Worm (Caenorhabditis elegans) whole organism, L1 larva: ENCODE data around the gene math-3.

ENCODE experiments used
- F16B12.6 ChIP-seq: fragments of 150-350 bp; optimal IDR thresholded peaks from 2 replicates; lab custom pipeline; 2014; ENCODE audit warnings: missing biosample characterization, missing genetic modification characterization
- Y116A8C.19 ChIP-seq: sonication (generic microtip); optimal IDR thresholded peaks from 2 replicates; lab custom pipeline; 2016; ENCODE audit warnings: missing compliant biosample characterization, missing genetic modification characterization, borderline replicate concordance
- ama-1 ChIP-seq: fragments of 150-350 bp; optimal IDR thresholded peaks from 2 replicates; lab custom pipeline; 2014
- ceh-88 ChIP-seq: fragments of 200-800 bp; sonication (Bioruptor generic); IDR thresholded peaks from 2 replicates; pipeline ENCODE4 v1.3.6; 2022; ENCODE audit warnings: missing genetic modification characterization, missing compliant biosample characterization
- dpl-1 ChIP-seq, 3 experiments: fragments of 150-350 bp in 2 of 3; sonication (generic microtip) in 1 of 3; optimal IDR thresholded peaks; 2 replicates each; lab custom pipeline; 2014 to 2017; ENCODE audit warnings: missing biosample characterization in 3 of 3, missing genetic modification characterization in 3 of 3, missing genetic modification reagents in 3 of 3
- dsc-1 ChIP-seq: sonication (generic microtip); optimal IDR thresholded peaks from 2 replicates; lab custom pipeline; 2016; ENCODE audit warnings: mild to moderate bottlenecking, missing genetic modification characterization, missing compliant biosample characterization
- efl-1 ChIP-seq, 4 experiments: fragments of 150-350 bp; optimal IDR thresholded peaks in 3 of 4; peaks in 1 of 4; 1 replicate in 1 of 4; 2 replicates in 3 of 4; lab custom pipeline; 2014; ENCODE audit warnings: missing biosample characterization in 2 of 4, missing genetic modification characterization in 2 of 4, missing genetic modification reagents in 2 of 4
- elt-2 ChIP-seq: sonication (generic microtip); optimal IDR thresholded peaks from 2 replicates; lab custom pipeline; 2016; ENCODE audit warnings: missing genetic modification characterization, mild to moderate bottlenecking, inconsistent platforms, missing compliant biosample characterization, missing genetic modification reagents
- fkh-8 ChIP-seq: sonication (generic microtip); optimal IDR thresholded peaks from 2 replicates; lab custom pipeline; 2016; ENCODE audit warnings: mild to moderate bottlenecking, missing genetic modification characterization, missing compliant biosample characterization
- grh-1 ChIP-seq: fragments of 200-800 bp; sonication (Bioruptor generic); IDR thresholded peaks from 2 replicates; pipeline ENCODE4 v1.3.6; 2022; ENCODE audit warnings: missing genetic modification reagents, missing genetic modification characterization, missing compliant biosample characterization
- hpl-2 ChIP-seq: fragments of 150-350 bp; optimal IDR thresholded peaks from 2 replicates; lab custom pipeline; 2014; ENCODE audit warnings: missing biosample characterization, missing genetic modification reagents, missing genetic modification characterization
- jun-1 ChIP-seq: fragments of 150-350 bp; optimal IDR thresholded peaks from 2 replicates; lab custom pipeline; 2014; ENCODE audit warnings: missing biosample characterization, missing genetic modification reagents, missing genetic modification characterization
- lin-13 ChIP-seq: fragments of 150-350 bp; optimal IDR thresholded peaks from 2 replicates; lab custom pipeline; 2014; ENCODE audit warnings: missing biosample characterization, missing genetic modification reagents, missing genetic modification characterization
- lin-14 ChIP-seq: fragments of 200-800 bp; sonication (Bioruptor generic); optimal IDR thresholded peaks from 2 replicates; lab custom pipeline; 2018; ENCODE audit warnings: mild to moderate bottlenecking, missing genetic modification characterization, moderate library complexity, missing compliant biosample characterization
- lin-15B ChIP-seq: fragments of 150-350 bp; sonication (generic microtip); optimal IDR thresholded peaks from 3 replicates; lab custom pipeline; 2014; ENCODE audit warnings: missing biosample characterization, missing genetic modification characterization
- lin-35 ChIP-seq, 2 experiments: fragments of 150-350 bp; optimal IDR thresholded peaks; 2 replicates each; lab custom pipeline; 2014; ENCODE audit warnings: missing biosample characterization in 2 of 2, missing genetic modification characterization in 2 of 2, missing genetic modification reagents in 2 of 2
- lin-39 ChIP-seq: fragments of 150-350 bp; optimal IDR thresholded peaks from 2 replicates; lab custom pipeline; 2014; ENCODE audit warnings: missing biosample characterization, missing genetic modification reagents, missing genetic modification characterization
- lir-3 ChIP-seq: sonication (generic microtip); optimal IDR thresholded peaks from 2 replicates; lab custom pipeline; 2016; ENCODE audit warnings: mild to moderate bottlenecking, missing genetic modification characterization, moderate library complexity, missing compliant biosample characterization; ENCODE audit not compliant: poor library complexity
- mef-2 ChIP-seq: fragments of 150-350 bp; optimal IDR thresholded peaks from 2 replicates; lab custom pipeline; 2014; ENCODE audit warnings: missing biosample characterization, missing genetic modification characterization
- nhr-12 ChIP-seq: sonication (generic microtip); optimal IDR thresholded peaks from 2 replicates; lab custom pipeline; 2017; ENCODE audit warnings: missing biosample characterization, missing genetic modification characterization
- nhr-19 ChIP-seq: fragments of 200-800 bp; sonication (Bioruptor generic); conservative IDR thresholded peaks from 2 replicates; pipeline ENCODE4 v1.3.6; 2022; ENCODE audit warnings: missing genetic modification characterization, missing compliant biosample characterization
- nhr-20 ChIP-seq: sonication (generic microtip); optimal IDR thresholded peaks from 2 replicates; lab custom pipeline; 2016; ENCODE audit warnings: mild to moderate bottlenecking, missing genetic modification characterization, missing compliant biosample characterization
- nhr-237 ChIP-seq: fragments of 150-350 bp; optimal IDR thresholded peaks from 2 replicates; lab custom pipeline; 2014; ENCODE audit warnings: missing biosample characterization, missing genetic modification characterization
- nhr-28 ChIP-seq: fragments of 150-350 bp; optimal IDR thresholded peaks from 2 replicates; lab custom pipeline; 2014; ENCODE audit warnings: missing biosample characterization, missing genetic modification characterization
- nhr-47 ChIP-seq: sonication (generic microtip); optimal IDR thresholded peaks from 2 replicates; lab custom pipeline; 2016; ENCODE audit warnings: mild to moderate bottlenecking, missing genetic modification characterization, moderate library complexity, missing compliant biosample characterization
- nhr-71 ChIP-seq: sonication (generic microtip); optimal IDR thresholded peaks from 2 replicates; lab custom pipeline; 2016; ENCODE audit warnings: mild to moderate bottlenecking, missing genetic modification characterization, moderate library complexity, missing compliant biosample characterization
- nhr-76 ChIP-seq: sonication (generic microtip); optimal IDR thresholded peaks from 2 replicates; lab custom pipeline; 2017; ENCODE audit warnings: missing biosample characterization, missing genetic modification characterization
- nhr-85 ChIP-seq: sonication (generic microtip); peaks from one replicate; lab custom pipeline; 2016; ENCODE audit warnings: missing genetic modification characterization, inconsistent platforms, missing compliant biosample characterization
- nhr-90 ChIP-seq: sonication (generic microtip); optimal IDR thresholded peaks from 2 replicates; lab custom pipeline; 2016; ENCODE audit warnings: mild to moderate bottlenecking, missing genetic modification characterization, missing compliant biosample characterization; ENCODE audit not compliant: poor library complexity
- pag-3 ChIP-seq: sonication (generic microtip); optimal IDR thresholded peaks from 2 replicates; lab custom pipeline; 2017; ENCODE audit warnings: missing genetic modification characterization, mild to moderate bottlenecking, missing compliant biosample characterization, antibody characterized with exemption, borderline replicate concordance; ENCODE audit not compliant: insufficient read depth
- rnt-1 ChIP-seq: sonication (generic microtip); optimal IDR thresholded peaks from 2 replicates; lab custom pipeline; 2016; ENCODE audit warnings: mild to moderate bottlenecking, missing genetic modification characterization, moderate library complexity, missing compliant biosample characterization
- skn-1 ChIP-seq: fragments of 150-350 bp; optimal IDR thresholded peaks from 2 replicates; lab custom pipeline; 2014; ENCODE audit warnings: missing biosample characterization, missing genetic modification characterization
- snu-23 ChIP-seq: sonication (generic microtip); optimal IDR thresholded peaks from 2 replicates; lab custom pipeline; 2016; ENCODE audit warnings: missing genetic modification characterization, missing compliant biosample characterization
- sox-4 ChIP-seq: sonication (generic microtip); optimal IDR thresholded peaks from 2 replicates; lab custom pipeline; 2016; ENCODE audit warnings: missing genetic modification characterization, missing compliant biosample characterization
- sptf-1 ChIP-seq: fragments of 150-350 bp; optimal IDR thresholded peaks from 2 replicates; lab custom pipeline; 2014; ENCODE audit warnings: missing biosample characterization, missing genetic modification characterization
- swsn-7 ChIP-seq: sonication (generic microtip); optimal IDR thresholded peaks from 2 replicates; lab custom pipeline; 2016; ENCODE audit warnings: missing genetic modification characterization, missing compliant biosample characterization
- tbx-2 ChIP-seq: sonication (generic microtip); optimal IDR thresholded peaks from 2 replicates; lab custom pipeline; 2016; ENCODE audit warnings: missing genetic modification characterization, missing compliant biosample characterization
- tlp-1 ChIP-seq: fragments of 150-350 bp; optimal IDR thresholded peaks from 2 replicates; lab custom pipeline; 2014; ENCODE audit warnings: missing biosample characterization, missing genetic modification characterization
- unc-30 ChIP-seq: sonication (generic microtip); optimal IDR thresholded peaks from 2 replicates; lab custom pipeline; 2017; ENCODE audit warnings: missing biosample characterization, missing genetic modification characterization
- unc-86 ChIP-seq: sonication (generic microtip); optimal IDR thresholded peaks from 2 replicates; lab custom pipeline; 2016; ENCODE audit warnings: missing genetic modification characterization, missing compliant biosample characterization
- ztf-11 ChIP-seq, 2 experiments: sonication (generic microtip); optimal IDR thresholded peaks; 2 replicates each; lab custom pipeline; 2016 to 2017; ENCODE audit warnings: missing genetic modification characterization in 2 of 2, missing biosample characterization in 1 of 2, missing compliant biosample characterization in 1 of 2

The math-3 gene

DNA sequence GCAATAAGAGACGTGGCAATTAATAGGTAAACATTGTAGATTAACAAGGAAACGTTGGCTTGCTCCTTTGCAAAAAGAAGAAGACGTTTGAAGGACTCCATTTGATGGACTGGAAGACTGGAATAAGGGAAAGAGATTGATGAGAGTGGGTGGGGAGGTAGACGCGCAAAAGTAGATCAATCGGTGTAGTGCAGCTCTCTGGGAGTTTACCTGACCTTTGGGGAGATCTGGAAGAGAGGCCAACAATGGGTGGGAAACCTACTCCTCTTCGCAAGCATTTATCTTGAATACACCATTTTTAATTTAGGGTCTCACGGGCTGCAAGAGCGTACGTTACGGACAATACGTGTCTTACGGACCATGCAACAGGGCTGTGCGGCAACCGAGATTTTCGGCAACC, 34.5 kb downstream of the math-3 start, which contains the start of gene C08F1.12:
Gene C08F1.12 (minus strand): TSS at position 101 of the 400 bp plus-strand sequence.
- TF ChIP-seq ceh-88 (GFP tag; lab: Robert Waterston, UW) (no peak), lin-14 (GFP tag; lab: Kevin White, UChicago) (no peak), jun-1 (tag; lab: Kevin White, UChicago) (no peak)

DNA sequence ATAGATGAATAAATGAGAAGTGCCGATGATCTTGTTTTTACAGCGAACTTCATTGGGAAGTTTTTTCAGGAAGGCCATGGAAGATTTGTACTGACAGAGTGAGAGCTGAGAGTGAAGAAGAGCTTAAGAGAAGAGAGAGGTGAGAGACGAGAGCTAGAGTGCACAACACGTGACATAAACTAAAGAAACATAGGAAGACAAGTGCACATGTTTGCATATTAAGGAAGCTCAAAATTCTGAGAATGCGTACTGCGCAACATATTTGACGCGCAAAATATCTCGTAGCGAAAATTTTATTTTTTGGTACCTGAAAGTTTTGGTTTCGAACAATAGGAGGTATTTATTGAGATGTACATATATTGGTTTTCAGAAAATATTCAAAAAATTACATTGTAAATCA, 36.3 kb downstream of the math-3 start, which contains the start of gene C08F1.8:
Gene C08F1.8 (minus strand): TSS at position 101 of the 400 bp plus-strand sequence.
- TF ChIP-seq tlp-1 (tag; lab: Kevin White, UChicago) (no peak), dpl-1 (GFP tag; optimal IDR thresholded peaks at IDR 0.05; lab: Kevin White, UChicago) (peak in 1 of 3 experiments; percentile 37), lin-35 (GFP tag; optimal IDR thresholded peaks at IDR 0.05; lab: Kevin White, UChicago) (peak in 1 of 2 experiments; percentile 8), F16B12.6 (tag; lab: Kevin White, UChicago) (peak; percentile 31), lin-14 (GFP tag; lab: Kevin White, UChicago) (peak; percentile 29), pag-3 (tag; lab: Kevin White, UChicago) (no peak), snu-23 (no peak), unc-30 (tag; lab: Kevin White, UChicago) (no peak), lin-15B (tag; lab: Kevin White, UChicago) (no peak), sox-4 (tag; lab: Kevin White, UChicago) (no peak), lin-13 (GFP tag; lab: Kevin White, UChicago) (no peak), efl-1 (optimal IDR thresholded peaks at IDR 0.05; lab: Kevin White, UChicago) (peak; percentile 4 to 38), efl-1 (GFP tag; optimal IDR thresholded peaks at IDR 0.05 in 1 of 2; lab: Kevin White, UChicago) (peak in 1 of 2 experiments; percentile 29), nhr-19 (GFP tag; lab: Robert Waterston, UW) (no peak), fkh-8 (tag; lab: Kevin White, UChicago) (peak; percentile 24), dsc-1 (tag; lab: Kevin White, UChicago) (peak; percentile 4), unc-86 (tag; lab: Kevin White, UChicago) (peak; percentile 52)

DNA sequence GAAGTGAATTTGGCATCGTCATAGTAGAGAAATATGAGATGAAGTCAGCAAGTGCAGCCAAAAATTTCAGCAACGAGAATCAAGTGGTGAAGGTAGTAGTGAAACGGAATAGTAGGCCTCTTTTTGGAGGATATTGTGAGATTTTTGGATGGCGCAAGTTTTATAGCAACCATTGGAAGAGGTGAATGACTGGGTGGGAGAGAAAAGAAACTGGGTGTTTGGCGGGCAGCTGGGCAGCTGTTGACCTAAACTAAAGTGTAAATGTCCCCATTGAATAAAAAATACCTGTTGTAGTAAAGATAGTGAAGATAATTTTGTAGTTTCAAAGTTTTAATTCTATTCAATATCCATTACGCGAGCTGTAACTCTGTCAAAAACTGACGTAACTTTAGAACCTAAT, 44.2 kb downstream of the math-3 start:
- no peak for TF ChIP-seq efl-1 (optimal IDR thresholded peaks at IDR 0.05; lab: Kevin White, UChicago)
- peak in 1 of 2 experiments; percentile 86 for TF ChIP-seq efl-1 (GFP tag; optimal IDR thresholded peaks at IDR 0.05 in 1 of 2; lab: Kevin White, UChicago)
- no peak for TF ChIP-seq dpl-1 (GFP tag; optimal IDR thresholded peaks at IDR 0.05; lab: Kevin White, UChicago)

DNA sequence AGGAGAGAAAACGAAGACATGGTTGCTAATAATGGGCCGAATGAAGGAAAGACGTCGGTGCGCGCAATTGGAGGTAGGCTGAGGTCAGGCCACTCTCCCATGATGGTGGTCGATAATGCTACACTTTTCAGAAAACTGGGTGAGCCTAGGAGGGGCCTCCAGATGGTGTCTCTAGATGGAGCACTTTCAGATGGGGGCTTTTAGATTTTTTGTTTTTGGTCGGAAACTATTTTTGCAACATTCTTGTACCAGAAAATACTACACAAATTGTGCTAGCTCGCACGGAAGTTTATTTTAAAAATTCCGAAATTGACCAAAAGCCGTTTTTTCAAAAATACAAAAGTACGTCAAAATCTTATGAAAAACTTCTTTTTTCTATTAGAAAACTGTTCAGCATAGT, 46.4 kb downstream of the math-3 start, which contains the start of gene fbxb-10:
Gene fbxb-10 (minus strand): TSS at position 101 of the 400 bp plus-strand sequence.
- TF ChIP-seq nhr-28, result no peak
- no peak for TF ChIP-seq nhr-71 (tag; lab: Kevin White, UChicago)
- TF ChIP-seq nhr-19 (GFP tag; lab: Robert Waterston, UW), result no peak
- TF ChIP-seq mef-2, result no peak
- TF ChIP-seq rnt-1 (tag; lab: Kevin White, UChicago), result no peak
- TF ChIP-seq nhr-76 (tag; lab: Kevin White, UChicago), result no peak
- TF ChIP-seq unc-86 (tag; lab: Kevin White, UChicago), result no peak
- no peak for TF ChIP-seq Y116A8C.19 (tag; lab: Kevin White, UChicago)
- TF ChIP-seq nhr-85 (tag; lab: Kevin White, UChicago), result no peak
- no peak for TF ChIP-seq efl-1 (optimal IDR thresholded peaks at IDR 0.05; lab: Kevin White, UChicago)
- TF ChIP-seq efl-1 (GFP tag; optimal IDR thresholded peaks at IDR 0.05 in 1 of 2; lab: Kevin White, UChicago), result no peak
- TF ChIP-seq dpl-1 (GFP tag; optimal IDR thresholded peaks at IDR 0.05; lab: Kevin White, UChicago), result no peak
- TF ChIP-seq nhr-20 (tag; lab: Kevin White, UChicago), result no peak
- TF ChIP-seq hpl-2 (GFP tag; lab: Kevin White, UChicago), result no peak

DNA sequence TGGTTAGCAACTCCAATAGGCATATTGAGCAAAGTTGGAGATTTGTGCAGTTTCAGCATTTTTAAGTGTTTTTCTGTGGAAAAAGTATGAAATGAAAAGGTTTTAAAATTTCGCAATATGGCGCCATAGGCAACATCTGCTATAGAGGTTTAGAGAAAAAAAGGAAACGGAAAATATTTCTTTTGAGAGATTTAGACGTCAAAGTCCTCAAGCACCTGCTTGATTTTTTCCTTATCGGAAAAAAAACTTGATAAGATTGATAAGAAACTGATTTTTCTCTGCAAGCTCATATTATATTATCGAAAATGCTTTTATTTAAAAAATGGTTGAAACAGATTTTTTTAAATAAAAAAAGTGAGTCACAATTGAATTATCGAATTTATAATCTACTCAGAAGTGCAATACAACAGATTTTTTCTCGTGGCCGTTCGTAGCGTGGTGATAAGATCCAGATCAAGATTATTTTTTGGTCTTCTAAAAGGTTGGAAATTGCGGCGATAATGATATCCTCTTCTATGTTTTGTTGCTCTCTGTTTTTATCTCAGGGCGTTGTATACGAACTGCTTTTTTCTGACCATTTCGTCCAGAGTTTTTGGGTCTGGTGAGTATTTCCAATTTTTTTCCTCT, 48.2 kb downstream of the math-3 start, which contains the start of gene fbxc-19:
Gene fbxc-19 (plus strand): TSS at position 536 of the 627 bp plus-strand sequence.
- TF ChIP-seq ztf-11 (tag; optimal IDR thresholded peaks at IDR 0.05; lab: Kevin White, UChicago) (no peak), swsn-7 (tag; lab: Kevin White, UChicago) (peak; percentile 34), nhr-19 (GFP tag; lab: Robert Waterston, UW) (peak; percentile 37), tbx-2 (tag; lab: Kevin White, UChicago) (peak; percentile 34), lir-3 (tag; lab: Kevin White, UChicago) (peak; percentile 38), dpl-1 (GFP tag; optimal IDR thresholded peaks at IDR 0.05; lab: Kevin White, UChicago) (peak; percentile 56 to 61 (median 61)), nhr-85 (tag; lab: Kevin White, UChicago) (peak; percentile 83), nhr-76 (tag; lab: Kevin White, UChicago) (no peak), lin-15B (tag; lab: Kevin White, UChicago) (peak; percentile 4), nhr-90 (tag; lab: Kevin White, UChicago) (peak; percentile 53), nhr-47 (tag; lab: Kevin White, UChicago) (peak; percentile 59), nhr-12 (tag; lab: Kevin White, UChicago) (no peak), sptf-1 (no peak), elt-2 (tag; lab: Kevin White, UChicago) (peak; percentile 100), skn-1 (peak; percentile 91), nhr-237 (tag; lab: Kevin White, UChicago) (peak; percentile 64), lin-39 (no peak), grh-1 (no peak), ama-1 (lab: Kevin White, UChicago) (no peak)
